Fruit fly (Drosophila melanogaster): ENCODE measurements around the gene CG15386.

DNA sequence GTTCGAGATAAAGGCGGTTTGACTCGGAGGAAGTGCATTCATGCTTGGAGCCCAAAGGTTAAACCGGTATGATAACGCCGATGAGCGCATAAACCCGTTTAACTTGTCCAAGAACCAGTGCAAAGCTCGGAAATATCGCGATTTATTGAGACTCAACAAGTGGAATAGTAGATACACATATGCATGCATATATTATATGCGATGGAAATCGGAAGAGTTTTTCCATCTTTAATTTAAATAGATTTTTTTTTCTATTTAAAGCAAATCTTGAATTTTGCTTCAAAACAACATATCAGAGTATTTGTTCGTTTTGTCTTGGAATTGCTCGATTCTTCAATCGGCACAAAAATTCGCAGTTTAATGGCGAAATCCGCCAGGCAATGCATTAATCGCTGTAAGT, 5.3 kb upstream of the CG15386 start:
- no peak for TF ChIP-seq CTCF (optimal IDR thresholded peaks at IDR 0.05)
- TF ChIP-seq CG8478 (optimal IDR thresholded peaks at IDR 0.05): no peak

Measured in S2 (cell line).